Worm (Caenorhabditis elegans): Measurements from ENCODE around the gene nac-2.

Gene nac-2

DNA sequence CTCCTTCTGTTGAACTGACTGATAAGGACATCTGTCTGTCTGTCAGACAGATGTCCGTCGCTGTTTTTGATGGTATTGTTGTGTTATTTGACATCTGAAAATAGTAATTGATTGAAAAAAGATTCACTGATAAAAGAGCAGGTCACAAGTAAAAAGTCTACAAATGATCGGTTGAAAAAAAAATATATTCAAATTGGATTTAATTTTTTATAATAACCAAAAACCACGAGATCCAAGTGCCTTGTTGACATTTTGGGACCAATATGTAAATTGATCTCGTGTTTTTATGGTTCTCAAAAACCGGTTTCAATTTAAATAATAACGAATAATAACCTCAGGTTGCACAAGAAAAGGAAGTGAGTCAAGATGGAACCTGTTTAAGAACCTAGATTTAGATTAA lies 16.1 kb downstream of the nac-2 start, which contains the start of gene F59B2.13:
F59B2.13 (minus strand) TSS at position 101 of the 400 bp plus-strand sequence.
- no peak for TF ChIP-seq ama-1 (optimal IDR thresholded peaks at IDR 0.05)
- TF ChIP-seq lin-35 (GFP tag; optimal IDR thresholded peaks at IDR 0.05) = no peak
- TF ChIP-seq zag-1 (tag; optimal IDR thresholded peaks at IDR 0.05) = no peak
- no peak for TF ChIP-seq lsy-2 (tag; optimal IDR thresholded peaks at IDR 0.05)
- TF ChIP-seq snu-23 (GFP tag; optimal IDR thresholded peaks at IDR 0.05) = no peak
- TF ChIP-seq swsn-7 (tag; optimal IDR thresholded peaks at IDR 0.05) = no peak
- TF ChIP-seq unc-30 (tag; optimal IDR thresholded peaks at IDR 0.05) = no peak

DNA sequence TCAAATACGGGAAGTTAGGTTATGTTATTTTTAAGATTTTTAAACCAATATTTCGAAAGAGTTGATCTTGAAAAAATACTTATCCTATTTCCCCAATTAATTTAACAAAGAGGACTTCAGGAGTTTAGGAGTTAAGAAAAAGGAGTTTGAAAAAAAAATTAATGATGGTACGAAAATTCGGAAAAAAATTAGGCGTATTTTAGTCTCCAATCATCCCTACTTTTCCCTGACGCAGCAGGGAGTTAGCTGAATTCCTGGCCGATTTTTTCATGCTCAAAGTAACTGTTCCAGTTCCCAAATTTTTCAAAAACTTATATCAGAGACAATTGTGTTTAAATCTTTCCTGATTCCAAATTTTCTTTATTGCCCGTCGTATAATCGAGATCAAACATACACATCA lies 19.5 kb downstream of the nac-2 start:
- TF ChIP-seq hlh-4 (tag; optimal IDR thresholded peaks at IDR 0.05) = no peak
- no peak for TF ChIP-seq elt-2 (tag; optimal IDR thresholded peaks at IDR 0.05)
- no peak for TF ChIP-seq nhr-28 (tag; optimal IDR thresholded peaks at IDR 0.05)
- no peak for TF ChIP-seq lin-35 (GFP tag; optimal IDR thresholded peaks at IDR 0.05)
- TF ChIP-seq fos-1 (tag; optimal IDR thresholded peaks at IDR 0.05) = no peak
- no peak for TF ChIP-seq efl-3 (GFP tag; optimal IDR thresholded peaks at IDR 0.05)
- TF ChIP-seq mep-1 (tag; optimal IDR thresholded peaks at IDR 0.05) = no peak
- TF ChIP-seq ceh-8 (GFP tag; optimal IDR thresholded peaks at IDR 0.05) = no peak
- TF ChIP-seq ztf-4 (tag; optimal IDR thresholded peaks at IDR 0.05) = no peak
- no peak for TF ChIP-seq vab-15 (tag; optimal IDR thresholded peaks at IDR 0.05)
- no peak for TF ChIP-seq ets-5 (GFP tag; IDR thresholded peaks at IDR 0.05)
- no peak for TF ChIP-seq ces-1 (GFP tag; optimal IDR thresholded peaks at IDR 0.05)
- TF ChIP-seq nhr-237 (tag; optimal IDR thresholded peaks at IDR 0.05) = no peak
- TF ChIP-seq nhr-90 (tag; optimal IDR thresholded peaks at IDR 0.05; ENCODE audit: poor library complexity) = no peak
- no peak for TF ChIP-seq nhr-19 (GFP tag; conservative IDR thresholded peaks at IDR 0.05)
- no peak for TF ChIP-seq elt-3 (tag; optimal IDR thresholded peaks at IDR 0.05)

DNA sequence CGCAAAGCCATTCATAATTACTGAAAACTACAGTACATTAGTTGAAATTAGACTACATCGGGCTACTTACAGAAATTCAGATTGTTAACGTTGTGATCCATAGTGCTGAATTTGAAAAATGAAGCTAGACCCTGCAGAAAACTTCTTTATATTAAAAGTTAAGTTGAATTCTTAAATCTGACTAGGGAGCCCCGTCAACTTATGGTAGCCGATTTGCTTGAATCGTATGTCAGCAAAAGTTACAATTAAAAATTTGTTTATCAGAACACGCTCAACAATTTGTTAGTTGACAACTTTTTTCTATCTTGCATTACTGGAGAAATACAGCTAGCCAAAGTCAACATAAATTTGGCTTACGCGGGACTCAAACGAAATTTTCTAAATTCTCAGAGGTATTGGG lies 20.6 kb downstream of the nac-2 start, which contains the start of gene F59B2.14:
F59B2.14 (minus strand) TSS at position 101 of the 400 bp plus-strand sequence.
- TF ChIP-seq hlh-17 (GFP tag; optimal IDR thresholded peaks at IDR 0.05; ENCODE audit: borderline replicate concordance) (no peak), snu-23 (GFP tag; optimal IDR thresholded peaks at IDR 0.05) (no peak), mep-1 (tag; optimal IDR thresholded peaks at IDR 0.05) (no peak), lir-3 (tag; optimal IDR thresholded peaks at IDR 0.05; ENCODE audit: poor library complexity) (no peak)

DNA sequence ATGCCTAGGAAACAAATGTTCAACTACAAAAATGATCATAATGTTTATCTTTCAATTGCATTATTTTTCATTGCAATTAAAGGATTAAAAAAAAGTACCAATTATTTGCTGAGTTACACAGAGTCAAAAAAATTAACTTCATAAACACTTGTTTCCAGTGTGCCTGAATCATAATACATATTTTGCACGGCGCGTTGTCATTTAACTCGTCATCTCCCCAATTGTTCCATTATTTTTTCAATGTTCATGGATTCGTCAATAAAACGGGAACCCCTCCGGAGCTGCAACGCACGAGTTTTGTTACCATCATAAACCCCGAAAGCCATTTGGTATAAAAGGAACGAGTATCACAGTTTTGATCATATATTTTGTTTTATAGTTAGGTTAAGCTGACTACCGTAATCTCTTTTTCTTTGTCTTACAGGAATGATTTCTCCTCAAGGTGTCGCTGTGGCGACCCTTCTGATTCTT lies 25.9 kb downstream of the nac-2 start, which contains the start of gene F59B2.12:
F59B2.12 (plus strand) TSS at position 421 of the 471 bp plus-strand sequence.
- TF ChIP-seq swsn-7 (tag; optimal IDR thresholded peaks at IDR 0.05) (no peak), ztf-11 (tag; optimal IDR thresholded peaks at IDR 0.05) (no peak), unc-98 (GFP tag; IDR thresholded peaks at IDR 0.05) (no peak), efl-3 (GFP tag; optimal IDR thresholded peaks at IDR 0.05) (no peak), unc-130 (tag; optimal IDR thresholded peaks at IDR 0.05) (no peak), mep-1 (tag; optimal IDR thresholded peaks at IDR 0.05) (no peak), nhr-47 (tag; optimal IDR thresholded peaks at IDR 0.05) (no peak), rnt-1 (tag; optimal IDR thresholded peaks at IDR 0.05) (no peak), tlp-1 (tag; optimal IDR thresholded peaks at IDR 0.05) (no peak), aly-2 (tag; optimal IDR thresholded peaks at IDR 0.05) (no peak), snpc-4 (tag; optimal IDR thresholded peaks at IDR 0.05) (no peak), dpl-1 (GFP tag; optimal IDR thresholded peaks at IDR 0.05) (no peak), mab-9 (GFP tag; IDR thresholded peaks at IDR 0.05) (no peak), nhr-237 (tag; optimal IDR thresholded peaks at IDR 0.05) (no peak), lin-39 (tag; optimal IDR thresholded peaks at IDR 0.05) (no peak), C04F5.9 (tag; optimal IDR thresholded peaks at IDR 0.05) (no peak), sup-37 (GFP tag; optimal IDR thresholded peaks at IDR 0.05) (no peak), fkh-8 (tag; optimal IDR thresholded peaks at IDR 0.05) (no peak), nhr-20 (tag; optimal IDR thresholded peaks at IDR 0.05) (no peak)
